Worm (Caenorhabditis elegans) whole organism, late embryonic: ENCODE data around the gene nas-20.

Experiments
- ceh-22 ChIP-seq: sonication (generic microtip); optimal IDR thresholded peaks from 2 replicates; lab custom pipeline; 2017; ENCODE audit warnings: missing biosample characterization, missing genetic modification characterization
- ceh-31 ChIP-seq: sonication (generic microtip); optimal IDR thresholded peaks from 2 replicates; lab custom pipeline; 2016; ENCODE audit warnings: missing genetic modification characterization, missing compliant biosample characterization
- ceh-9 ChIP-seq: sonication (generic microtip); optimal IDR thresholded peaks from 2 replicates; lab custom pipeline; 2016; ENCODE audit warnings: mild to moderate bottlenecking, missing genetic modification characterization, inconsistent platforms, missing compliant biosample characterization
- elt-2 ChIP-seq: sonication (generic microtip); optimal IDR thresholded peaks from 2 replicates; lab custom pipeline; 2016; ENCODE audit warnings: missing genetic modification reagents, missing genetic modification characterization, missing compliant biosample characterization
- hlh-8 ChIP-seq: sonication (generic microtip); optimal IDR thresholded peaks from 2 replicates; lab custom pipeline; 2016; ENCODE audit warnings: missing genotype, missing genetic modification characterization, missing compliant biosample characterization
- npax-4 ChIP-seq: sonication (generic microtip); optimal IDR thresholded peaks from 2 replicates; lab custom pipeline; 2016; ENCODE audit warnings: missing genetic modification characterization, missing compliant biosample characterization
- pha-4 ChIP-seq: fragments of 150-350 bp; optimal IDR thresholded peaks from 2 replicates; lab custom pipeline; 2018; ENCODE audit warnings: missing biosample characterization, missing genetic modification reagents, missing genetic modification characterization

DNA sequence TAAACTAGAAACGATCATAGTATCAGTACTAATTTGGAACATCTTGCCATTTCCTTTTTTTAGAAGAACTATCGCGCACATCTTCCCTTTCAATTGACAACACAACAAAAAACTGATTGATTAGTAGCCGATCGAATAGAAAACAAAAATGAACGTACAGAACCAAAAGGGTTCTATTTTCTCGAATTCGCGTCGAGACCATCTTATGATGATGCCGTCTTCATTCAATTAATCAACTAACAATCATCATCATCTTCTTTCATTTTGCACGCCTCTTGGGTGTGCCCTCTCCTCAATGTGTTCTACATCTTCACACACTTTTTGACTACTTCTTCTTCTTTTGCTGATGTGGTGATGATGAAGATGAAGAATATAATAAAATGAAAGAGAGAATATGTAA is 27.7 kb upstream of the nas-20 start:
- TF ChIP-seq ceh-22 (tag; lab: Kevin White, UChicago) (no peak), ceh-31 (tag; lab: Kevin White, UChicago) (no peak), ceh-9 (tag; lab: Kevin White, UChicago) (no peak), pha-4 (tag; lab: Kevin White, UChicago) (no peak), hlh-8 (no peak), elt-2 (tag; lab: Kevin White, UChicago) (no peak), npax-4 (tag; lab: Kevin White, UChicago) (no peak)
